Worm (Caenorhabditis elegans): ENCODE measurements around the gene gly-1.

DNA sequence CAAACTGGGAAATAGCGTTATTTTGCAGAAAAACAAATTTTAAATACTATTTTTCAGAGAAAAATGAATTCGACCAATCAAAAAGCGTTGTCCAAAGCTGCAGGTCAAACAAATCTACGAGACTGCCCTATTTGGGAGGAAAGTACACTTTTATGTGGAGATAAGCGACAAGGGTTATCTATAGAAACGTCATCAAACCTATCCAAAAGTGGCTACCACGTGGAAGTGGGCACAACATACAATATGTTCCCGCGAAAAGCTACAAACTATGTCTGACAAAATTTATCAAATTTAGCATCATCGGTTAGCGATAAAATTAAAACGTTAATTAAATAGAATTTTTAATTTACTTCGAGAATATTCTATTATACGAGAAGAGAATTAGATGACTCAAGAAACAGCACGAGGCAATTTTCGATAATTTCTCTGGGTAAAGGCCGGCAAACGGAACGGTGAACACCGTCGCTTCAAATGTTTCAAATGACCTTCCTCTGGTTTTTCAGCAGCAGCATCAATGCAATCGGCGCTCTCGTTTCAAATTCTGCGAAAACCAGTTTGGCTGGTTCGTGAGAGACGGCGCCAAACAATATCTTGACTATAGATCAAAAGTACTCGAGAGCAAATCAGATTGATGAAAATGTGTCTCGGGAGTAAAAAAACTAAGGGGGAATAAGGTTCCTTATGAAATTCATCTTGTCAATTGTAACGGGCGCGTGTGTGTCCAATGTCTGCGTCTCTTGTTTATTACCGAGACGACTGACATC lies 40.1 kb downstream of the gly-1 start:
- no peak for TF ChIP-seq F13H6.1 (tag; optimal IDR thresholded peaks at IDR 0.05)
- no peak for TF ChIP-seq unc-3 (GFP tag; conservative IDR thresholded peaks at IDR 0.05)
- no peak for TF ChIP-seq unc-3 (tag; optimal IDR thresholded peaks at IDR 0.05)

Measured in whole organism, late embryonic.